Fruit fly (Drosophila melanogaster) whole organism, embryonic: Measurements from ENCODE around the gene Rad9.

Experiments
- Atf3 ChIP-seq: fragments of 200-800 bp; sonication (Bioruptor generic); optimal IDR thresholded peaks from 3 replicates; lab custom pipeline; 2016; ENCODE audit warnings: missing biosample characterization, missing genetic modification characterization
- C15 ChIP-seq: fragments of 200-800 bp; sonication (Bioruptor generic); IDR thresholded peaks from 3 replicates; pipeline ENCODE4 v1.3.6; 2022; ENCODE audit warnings: missing biosample characterization, missing genetic modification characterization
- CG10267 ChIP-seq: fragments of 200-800 bp; sonication (Bioruptor generic); optimal IDR thresholded peaks from 2 replicates; lab custom pipeline; 2018; ENCODE audit warnings: missing biosample characterization, mild to moderate bottlenecking, missing genetic modification characterization, moderate library complexity
- CG11093 ChIP-seq: fragments of 200-800 bp; sonication (Bioruptor generic); IDR thresholded peaks from 3 replicates; pipeline ENCODE4 v1.3.6; 2022; ENCODE audit warnings: missing biosample characterization, missing genetic modification characterization
- CG12104 ChIP-seq: fragments of 200-800 bp; sonication (Bioruptor generic); optimal IDR thresholded peaks from 3 replicates; lab custom pipeline; 2016; ENCODE audit warnings: missing biosample characterization, missing genetic modification characterization
- CG12659 ChIP-seq: fragments of 200-800 bp; sonication (Bioruptor generic); optimal IDR thresholded peaks from 3 replicates; lab custom pipeline; 2017; ENCODE audit warnings: mild to moderate bottlenecking, missing biosample characterization, missing genetic modification reagents, missing genetic modification characterization
- CG16779 ChIP-seq: fragments of 200-800 bp; sonication (Bioruptor generic); IDR thresholded peaks from 2 replicates; pipeline ENCODE4 v1.3.6; 2022; ENCODE audit warnings: missing biosample characterization, missing genetic modification characterization
- CG18599 ChIP-seq: fragments of 200-800 bp; sonication (Bioruptor generic); optimal IDR thresholded peaks from 3 replicates; lab custom pipeline; 2017; ENCODE audit warnings: missing biosample characterization, missing genetic modification characterization, mild to moderate bottlenecking, moderate library complexity, missing genetic modification reagents
- CG2129 ChIP-seq: fragments of 200-800 bp; sonication (Bioruptor generic); IDR thresholded peaks from 2 replicates; pipeline ENCODE4 v1.3.6; 2022; ENCODE audit warnings: missing biosample characterization, missing genetic modification characterization; ENCODE audit not compliant: partially characterized antibody
- CG30020 ChIP-seq: fragments of 200-800 bp; optimal IDR thresholded peaks from 2 replicates; lab custom pipeline; 2019; ENCODE audit warnings: missing biosample characterization, mild to moderate bottlenecking, missing genetic modification characterization, moderate library complexity
- CG30431 ChIP-seq: fragments of 200-800 bp; sonication (Bioruptor generic); optimal IDR thresholded peaks from 2 replicates; lab custom pipeline; 2017; ENCODE audit warnings: missing biosample characterization, missing genetic modification characterization
- CG31388 ChIP-seq: fragments of 200-800 bp; sonication (Bioruptor generic); optimal IDR thresholded peaks from 2 replicates; lab custom pipeline; 2016; ENCODE audit warnings: missing biosample characterization, missing genetic modification characterization
- CG31441 ChIP-seq: fragments of 200-800 bp; sonication (Bioruptor generic); IDR thresholded peaks from 2 replicates; pipeline ENCODE4 v1.3.6; 2022; ENCODE audit warnings: missing biosample characterization, missing genetic modification characterization
- CG32532 ChIP-seq: fragments of 200-800 bp; sonication (Bioruptor generic); IDR thresholded peaks from 2 replicates; pipeline ENCODE4 v1.3.6; 2022; ENCODE audit warnings: missing biosample characterization, missing genetic modification characterization
- CG3847 ChIP-seq: fragments of 200-800 bp; sonication (Bioruptor generic); IDR thresholded peaks from 2 replicates; pipeline ENCODE4 v1.3.6; 2022; ENCODE audit warnings: missing biosample characterization, missing genetic modification characterization
- CG4282 ChIP-seq: fragments of 200-800 bp; sonication (Bioruptor generic); optimal IDR thresholded peaks from 2 replicates; lab custom pipeline; 2016; ENCODE audit warnings: missing biosample characterization, missing genetic modification characterization
- CG4360 ChIP-seq: fragments of 200-800 bp; sonication (Bioruptor generic); IDR thresholded peaks from 2 replicates; pipeline ENCODE4 v1.3.6; 2022; ENCODE audit warnings: missing biosample characterization, missing genetic modification characterization
- CG4854 ChIP-seq: fragments of 200-800 bp; sonication (Bioruptor generic); optimal IDR thresholded peaks from 2 replicates; lab custom pipeline; 2016; ENCODE audit warnings: missing biosample characterization, missing genetic modification characterization, inconsistent platforms
- CG6175 ChIP-seq: fragments of 200-800 bp; sonication (Bioruptor generic); IDR thresholded peaks from 3 replicates; pipeline ENCODE4 v1.3.6; 2022; ENCODE audit warnings: missing biosample characterization, missing genetic modification characterization
- CG8944 ChIP-seq: fragments of 200-800 bp; sonication (Bioruptor generic); optimal IDR thresholded peaks from 3 replicates; lab custom pipeline; 2016; ENCODE audit warnings: missing biosample characterization, missing genetic modification characterization
- Camta ChIP-seq: fragments of 200-800 bp; sonication (Bioruptor generic); optimal IDR thresholded peaks from 2 replicates; lab custom pipeline; 2016; ENCODE audit warnings: missing biosample characterization, missing genetic modification characterization
- Dfd ChIP-seq, 2 experiments: fragments of >200 bp; optimal IDR thresholded peaks; 2 replicates each; lab custom pipeline; 2017; ENCODE audit warnings: missing biosample characterization in 2 of 2, missing genetic modification characterization in 2 of 2
- GATAe ChIP-seq: fragments of 200-800 bp; sonication (Bioruptor generic); conservative IDR thresholded peaks from 2 replicates; pipeline ENCODE4 v1.3.6; 2022; ENCODE audit warnings: missing biosample characterization, missing genetic modification characterization
- Sox100B ChIP-seq: fragments of 200-800 bp; sonication (Bioruptor generic); optimal IDR thresholded peaks from 3 replicates; lab custom pipeline; 2018; ENCODE audit warnings: missing biosample characterization, mild to moderate bottlenecking, missing genetic modification characterization
- Sry-β ChIP-seq: fragments of 200-800 bp; sonication (Bioruptor generic); optimal IDR thresholded peaks from 2 replicates; lab custom pipeline; 2018; ENCODE audit warnings: missing biosample characterization, mild to moderate bottlenecking, missing genetic modification characterization, moderate library complexity
- Stat92E ChIP-seq, 3 experiments: fragments of >200 bp in 2 of 3; fragments of 200-800 bp in 1 of 3; sonication (Bioruptor generic) in 1 of 3; optimal IDR thresholded peaks; 2 replicates each; lab custom pipeline; 2017 to 2019; ENCODE audit warnings: missing biosample characterization in 3 of 3, missing genetic modification characterization in 3 of 3, mild to moderate bottlenecking in 1 of 3, moderate library complexity in 1 of 3
- TFAM ChIP-seq: fragments of 200-800 bp; sonication (Bioruptor generic); optimal IDR thresholded peaks from 2 replicates; lab custom pipeline; 2017; ENCODE audit warnings: missing biosample characterization, missing genetic modification characterization, inconsistent platforms
- cato ChIP-seq: fragments of 200-800 bp; sonication (Bioruptor generic); optimal IDR thresholded peaks from 2 replicates; lab custom pipeline; 2016; ENCODE audit warnings: missing biosample characterization, missing genetic modification characterization, borderline replicate concordance
- chif ChIP-seq, 2 experiments: fragments of 200-800 bp; sonication (Bioruptor generic); optimal IDR thresholded peaks; 3 replicates each; lab custom pipeline; 2016; ENCODE audit warnings: missing biosample characterization in 2 of 2, missing genetic modification characterization in 2 of 2
- croc ChIP-seq: fragments of 200-800 bp; sonication (Bioruptor generic); conservative IDR thresholded peaks from 3 replicates; pipeline ENCODE4 v1.3.6; 2022; ENCODE audit warnings: missing biosample characterization, missing genetic modification characterization
- ems ChIP-seq: fragments of 200-800 bp; sonication (Bioruptor generic); optimal IDR thresholded peaks from 3 replicates; lab custom pipeline; 2016; ENCODE audit warnings: missing biosample characterization, missing genetic modification characterization
- fd102C ChIP-seq: fragments of 200-800 bp; sonication (Bioruptor generic); optimal IDR thresholded peaks from 2 replicates; lab custom pipeline; 2018; ENCODE audit warnings: missing biosample characterization, mild to moderate bottlenecking, missing genetic modification characterization, moderate library complexity
- gcm2 ChIP-seq: fragments of 200-800 bp; sonication (Bioruptor generic); optimal IDR thresholded peaks from 2 replicates; lab custom pipeline; 2016; ENCODE audit warnings: missing biosample characterization, missing genetic modification characterization
- jumu ChIP-seq: fragments of 200-800 bp; sonication (Bioruptor generic); optimal IDR thresholded peaks from 3 replicates; lab custom pipeline; 2016; ENCODE audit warnings: missing biosample characterization, missing genetic modification characterization
- kah ChIP-seq: fragments of 200-800 bp; sonication (Bioruptor generic); optimal IDR thresholded peaks from 2 replicates; lab custom pipeline; 2018; ENCODE audit warnings: missing biosample characterization, mild to moderate bottlenecking, missing genetic modification characterization
- lilli ChIP-seq: fragments of 200-800 bp; sonication (Bioruptor generic); optimal IDR thresholded peaks from 3 replicates; lab custom pipeline; 2016; ENCODE audit warnings: missing biosample characterization, missing genetic modification characterization
- lmd ChIP-seq: fragments of 200-800 bp; sonication (Bioruptor generic); IDR thresholded peaks from 2 replicates; pipeline ENCODE4 v1.3.6; 2022; ENCODE audit warnings: missing biosample characterization, missing genetic modification characterization
- luna ChIP-seq: fragments of 200-800 bp; sonication (Bioruptor generic); optimal IDR thresholded peaks from 2 replicates; lab custom pipeline; 2016; ENCODE audit warnings: missing biosample characterization, missing genetic modification characterization
- nau ChIP-seq: fragments of 200-800 bp; sonication (Bioruptor generic); optimal IDR thresholded peaks from 3 replicates; lab custom pipeline; 2017; ENCODE audit warnings: missing biosample characterization, mild to moderate bottlenecking, missing genetic modification characterization, missing genetic modification reagents
- nerfin-2 ChIP-seq: fragments of 200-800 bp; sonication (Bioruptor generic); IDR thresholded peaks from 2 replicates; pipeline ENCODE4 v1.3.6; 2022; ENCODE audit warnings: missing biosample characterization, missing genetic modification characterization; ENCODE audit not compliant: partially characterized antibody
- pb ChIP-seq: fragments of 200-800 bp; sonication (Bioruptor generic); optimal IDR thresholded peaks from 3 replicates; lab custom pipeline; 2016; ENCODE audit warnings: missing biosample characterization, missing genetic modification characterization
- pho ChIP-seq: fragments of 200-800 bp; sonication (Bioruptor generic); optimal IDR thresholded peaks from 2 replicates; lab custom pipeline; 2016; ENCODE audit warnings: missing biosample characterization, missing genetic modification characterization
- prd ChIP-seq, 3 experiments: fragments of >200 bp in 2 of 3; fragments of 200-800 bp in 1 of 3; sonication (Bioruptor generic) in 1 of 3; optimal IDR thresholded peaks in 2 of 3; IDR thresholded peaks in 1 of 3; 2 replicates in 2 of 3; 3 replicates in 1 of 3; pipeline versions ENCODE4 v1.3.6 to Lab custom; 2017 to 2022; ENCODE audit warnings: missing biosample characterization in 1 of 3, missing genetic modification characterization in 1 of 3
- seq ChIP-seq: fragments of 200-800 bp; sonication (Bioruptor generic); IDR thresholded peaks from 2 replicates; pipeline ENCODE4 v1.3.6; 2022; ENCODE audit warnings: missing biosample characterization, missing genetic modification characterization
- sug ChIP-seq: fragments of 200-800 bp; optimal IDR thresholded peaks from 2 replicates; lab custom pipeline; 2019; ENCODE audit warnings: missing biosample characterization, mild to moderate bottlenecking, missing genetic modification characterization, moderate library complexity
- tgo ChIP-seq: fragments of 200-800 bp; sonication (Bioruptor generic); IDR thresholded peaks from 3 replicates; pipeline ENCODE4 v1.3.6; 2022; ENCODE audit warnings: missing biosample characterization, missing genetic modification characterization
- tna ChIP-seq: fragments of 200-800 bp; sonication (Bioruptor generic); IDR thresholded peaks from 2 replicates; pipeline ENCODE4 v1.3.6; 2022; ENCODE audit warnings: missing biosample characterization, missing genetic modification characterization; ENCODE audit not compliant: partially characterized antibody
- wdn ChIP-seq: fragments of 200-800 bp; sonication (Bioruptor generic); IDR thresholded peaks from 2 replicates; pipeline ENCODE4 v1.3.6; 2022; ENCODE audit warnings: missing biosample characterization, missing genetic modification characterization
- yki ChIP-seq: fragments of >200 bp; optimal IDR thresholded peaks from 3 replicates; lab custom pipeline; 2018

Gene Rad9

DNA sequence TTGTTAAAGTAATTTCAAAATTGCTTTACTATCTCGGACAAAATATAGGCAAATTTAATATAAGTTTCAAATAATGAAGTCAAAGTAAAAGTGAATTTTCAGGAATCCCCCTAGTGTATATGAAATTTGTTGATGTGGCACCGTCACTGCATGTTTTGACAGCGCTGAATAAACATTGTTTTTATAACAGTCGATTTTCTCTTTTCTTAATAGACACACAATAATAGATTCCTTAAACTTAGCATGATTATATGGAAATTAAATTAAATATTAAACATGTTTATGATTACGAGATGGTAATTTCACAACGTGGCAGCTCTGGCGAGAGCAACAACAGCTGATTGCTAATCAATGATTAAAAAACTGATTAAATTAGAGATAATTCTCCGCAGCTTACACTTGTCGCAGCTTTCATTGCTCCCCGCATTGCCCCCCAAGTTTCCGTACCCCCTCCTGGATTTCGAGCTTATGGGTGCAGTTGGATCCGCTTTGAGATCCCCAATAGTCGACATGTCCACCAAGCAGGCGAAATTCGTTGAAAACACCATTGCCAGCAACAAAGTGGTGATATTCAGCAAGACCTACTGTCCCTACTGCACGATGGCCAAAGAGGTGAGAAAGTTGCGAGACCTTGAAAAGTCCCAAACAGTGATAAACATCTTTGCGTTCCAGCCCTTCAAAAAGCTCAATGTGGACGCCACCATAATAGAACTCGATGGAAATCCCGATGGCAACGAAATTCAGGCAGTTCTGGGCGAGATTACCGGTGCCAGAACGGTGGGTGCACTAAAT lies 3.1 kb downstream of the Rad9 start, which contains the start of gene Grx1 (continued):
- TF ChIP-seq Sox100B (GFP tag; lab: Kevin White, UChicago) (peak; percentile 52), croc (no peak), CG31388 (GFP tag; lab: Kevin White, UChicago) (no peak), Camta (GFP tag; lab: Kevin White, UChicago) (peak; percentile 21), C15 (no peak), chif (GFP tag; optimal IDR thresholded peaks at IDR 0.05; lab: Kevin White, UChicago) (peak; percentile 38 to 49), Atf3 (peak; percentile 8), CG4282 (GFP tag; lab: Kevin White, UChicago) (peak; percentile 10), sug (tag; lab: Kevin White, UChicago) (peak; percentile 55), jumu (GFP tag; lab: Kevin White, UChicago) (no peak), yki (lab: Kevin White, UChicago) (no peak), CG6175 (GFP tag; lab: Robert Waterston, UW) (no peak), wdn (GFP tag; lab: Robert Waterston, UW) (no peak), Sry-β (no peak), tna (GFP tag; lab: Robert Waterston, UW) (no peak), CG4360 (GFP tag; lab: Robert Waterston, UW) (no peak), CG30431 (GFP tag; lab: Kevin White, UChicago) (no peak), CG8944 (GFP tag; lab: Kevin White, UChicago) (peak; percentile 4), CG11093 (GFP tag; lab: Robert Waterston, UW) (no peak), seq (no peak), gcm2 (GFP tag; lab: Kevin White, UChicago) (no peak), prd (optimal IDR thresholded peaks at IDR 0.05; lab: Kevin White, UChicago) (no peak), prd (GFP tag; IDR thresholded peaks at IDR 0.05; lab: Robert Waterston, UW) (peak; percentile 46; the same call in 1 of the 3 replicates), CG31441 (peak; percentile 61), tgo (peak; percentile 26; the same call in 1 of the 3 replicates), Stat92E (GFP tag; optimal IDR thresholded peaks at IDR 0.05; lab: Kevin White, UChicago) (no peak), CG2129 (GFP tag; lab: Robert Waterston, UW) (no peak), nau (GFP tag; lab: Kevin White, UChicago) (no peak), luna (GFP tag; lab: Kevin White, UChicago) (no peak), CG10267 (tag; lab: Kevin White, UChicago) (peak; percentile 62), kah (GFP tag; lab: Kevin White, UChicago) (peak; percentile 5), CG32532 (GFP tag; lab: Robert Waterston, UW) (peak; percentile 45; the same call in 1 of the 2 replicates), CG12104 (no peak), CG12659 (GFP tag; lab: Kevin White, UChicago) (peak; percentile 73), GATAe (GFP tag; lab: Robert Waterston, UW) (peak; percentile 81), ems (GFP tag; lab: Kevin White, UChicago) (peak; percentile 36), CG18599 (GFP tag; lab: Kevin White, UChicago) (peak; percentile 52), cato (GFP tag; lab: Kevin White, UChicago) (no peak), pb (no peak), CG16779 (GFP tag; lab: Robert Waterston, UW) (no peak), fd102C (GFP tag; lab: Kevin White, UChicago) (no peak), TFAM (GFP tag; lab: Kevin White, UChicago) (no peak), CG3847 (GFP tag; lab: Robert Waterston, UW) (peak; percentile 48), CG4854 (GFP tag; lab: Kevin White, UChicago) (peak; percentile 8), Dfd (GFP tag; optimal IDR thresholded peaks at IDR 0.05; lab: Kevin White, UChicago) (no peak), nerfin-2 (no peak), pho (GFP tag; lab: Kevin White, UChicago) (peak; percentile 50), lilli (GFP tag; lab: Kevin White, UChicago) (peak; percentile 80), CG30020 (tag; lab: Kevin White, UChicago) (peak; percentile 61), lmd (0 out of 2 replicates have a peak, but pooled peaks have one; percentile 22)
